Worm (Caenorhabditis elegans): ENCODE measurements around the gene srsx-35.

Gene srsx-35

ce11 chrV:20703998-20704572 lies 22.9 kb downstream of the srsx-35 start, which contains the start of the genes F53F8.5 and F53F8.6 (continued):
- TF ChIP-seq nhr-12 (tag; optimal IDR thresholded peaks at IDR 0.05): no peak
- TF ChIP-seq nhr-90 (tag; optimal IDR thresholded peaks at IDR 0.05; ENCODE audit: poor library complexity): peak; percentile 71
- peak; percentile 43 for TF ChIP-seq lin-13 (GFP tag; optimal IDR thresholded peaks at IDR 0.05)
- peak; percentile 6 for TF ChIP-seq lin-15B (tag; optimal IDR thresholded peaks at IDR 0.05)
- no peak for TF ChIP-seq lir-3 (tag; optimal IDR thresholded peaks at IDR 0.05; ENCODE audit: poor library complexity)
- TF ChIP-seq nhr-84 (tag; optimal IDR thresholded peaks at IDR 0.05): no peak
- TF ChIP-seq nhr-237 (tag; optimal IDR thresholded peaks at IDR 0.05): no peak
- TF ChIP-seq efl-1 (optimal IDR thresholded peaks at IDR 0.05): peak; percentile 47 to 93
- peak; percentile 92 to 99 for TF ChIP-seq efl-1 (GFP tag; optimal IDR thresholded peaks at IDR 0.05 in 1 of 2)
- TF ChIP-seq zip-4 (GFP tag; optimal IDR thresholded peaks at IDR 0.05): no peak
- TF ChIP-seq swsn-7 (tag; optimal IDR thresholded peaks at IDR 0.05): peak; percentile 67
- TF ChIP-seq mep-1 (tag; optimal IDR thresholded peaks at IDR 0.05): peak; percentile 62

- TF ChIP-seq nhr-19 (GFP tag; conservative IDR thresholded peaks at IDR 0.05) (no peak; the same call in none of the 2 replicates), nhr-20 (tag; optimal IDR thresholded peaks at IDR 0.05) (no peak), lsy-2 (tag; optimal IDR thresholded peaks at IDR 0.05) (peak; percentile 50 to 51), zip-4 (GFP tag; optimal IDR thresholded peaks at IDR 0.05) (no peak), ama-1 (optimal IDR thresholded peaks at IDR 0.05) (no peak), hpl-2 (GFP tag; optimal IDR thresholded peaks at IDR 0.05) (no peak), fkh-10 (GFP tag; optimal IDR thresholded peaks at IDR 0.05) (peak; percentile 12), nhr-47 (tag; optimal IDR thresholded peaks at IDR 0.05) (peak; percentile 26), snu-23 (GFP tag; optimal IDR thresholded peaks at IDR 0.05) (peak; percentile 39), aly-2 (tag; optimal IDR thresholded peaks at IDR 0.05) (no peak), mef-2 (tag; optimal IDR thresholded peaks at IDR 0.05) (peak; percentile 0), egl-27 (tag; optimal IDR thresholded peaks at IDR 0.05) (no peak), hlh-17 (GFP tag; optimal IDR thresholded peaks at IDR 0.05; ENCODE audit: borderline replicate concordance) (no peak), pqm-1 (tag; optimal IDR thresholded peaks at IDR 0.05) (no peak), lin-13 (GFP tag; optimal IDR thresholded peaks at IDR 0.05) (no peak), nhr-84 (tag; optimal IDR thresholded peaks at IDR 0.05) (no peak), egl-13 (tag; optimal IDR thresholded peaks at IDR 0.05) (no peak), nhr-77 (tag; optimal IDR thresholded peaks at IDR 0.05) (no peak), ceh-82 (tag; optimal IDR thresholded peaks at IDR 0.05) (no peak), pag-3 (tag; optimal IDR thresholded peaks at IDR 0.05; ENCODE audit: borderline replicate concordance, insufficient read depth) (no peak), aha-1 (tag; optimal IDR thresholded peaks at IDR 0.05) (no peak), nhr-237 (tag; optimal IDR thresholded peaks at IDR 0.05) (no peak), efl-1 (optimal IDR thresholded peaks at IDR 0.05) (peak; percentile 18 to 31), efl-1 (GFP tag; optimal IDR thresholded peaks at IDR 0.05 in 1 of 2) (no peak), fkh-8 (tag; optimal IDR thresholded peaks at IDR 0.05) (peak; percentile 47), mep-1 (tag; optimal IDR thresholded peaks at IDR 0.05) (no peak), lin-35 (GFP tag; optimal IDR thresholded peaks at IDR 0.05) (peak in 1 of 2 experiments; percentile 45), efl-3 (GFP tag; optimal IDR thresholded peaks at IDR 0.05) (no peak), ceh-8 (GFP tag; optimal IDR thresholded peaks at IDR 0.05) (no peak), C34B4.2 (tag; optimal IDR thresholded peaks at IDR 0.05) (no peak), vab-15 (tag; optimal IDR thresholded peaks at IDR 0.05) (no peak), lin-15B (tag; optimal IDR thresholded peaks at IDR 0.05) (no peak), blmp-1 (tag; optimal IDR thresholded peaks at IDR 0.05) (no peak), ceh-88 (GFP tag; IDR thresholded peaks at IDR 0.05) (no peak), swsn-7 (tag; optimal IDR thresholded peaks at IDR 0.05) (no peak), C16A3.4 (tag; optimal IDR thresholded peaks at IDR 0.05) (no peak), irx-1 (tag; optimal IDR thresholded peaks at IDR 0.05) (no peak), ztf-4 (tag; optimal IDR thresholded peaks at IDR 0.05) (peak; percentile 69), snpc-4 (tag; optimal IDR thresholded peaks at IDR 0.05) (no peak), F16B12.6 (tag; optimal IDR thresholded peaks at IDR 0.05) (no peak), elt-3 (tag; optimal IDR thresholded peaks at IDR 0.05) (no peak), tbx-2 (tag; optimal IDR thresholded peaks at IDR 0.05) (peak; percentile 18), isw-1 (GFP tag; IDR thresholded peaks at IDR 0.05) (no peak), nhr-90 (tag; optimal IDR thresholded peaks at IDR 0.05; ENCODE audit: poor library complexity) (no peak), lin-39 (tag; optimal IDR thresholded peaks at IDR 0.05) (no peak), skn-1 (tag; optimal IDR thresholded peaks at IDR 0.05) (no peak), sup-37 (GFP tag; optimal IDR thresholded peaks at IDR 0.05) (no peak)
Measured at ce11 chrV:20710156-20710555, 28.9 kb downstream of the srsx-35 start.

Measured in whole organism, L1 larva.